Worm (Caenorhabditis elegans) whole organism, L3 larva: ENCODE data around the gene cht-4.

Source experiments
- R02D3.7 ChIP-seq: fragments of 150-350 bp; optimal IDR thresholded peaks from 2 replicates; lab custom pipeline; 2014; ENCODE audit warnings: missing biosample characterization, missing genetic modification characterization
- ceh-16 ChIP-seq: sonication (generic microtip); optimal IDR thresholded peaks from 2 replicates; lab custom pipeline; 2017; ENCODE audit warnings: missing biosample characterization, missing genetic modification characterization
- egl-27 ChIP-seq: sonication (generic microtip); optimal IDR thresholded peaks from 4 replicates; lab custom pipeline; 2017; ENCODE audit warnings: missing biosample characterization, missing genetic modification reagents, missing genetic modification characterization
- elt-3 ChIP-seq, 3 experiments: fragments of 150-350 bp in 1 of 3; sonication (generic microtip) in 2 of 3; optimal IDR thresholded peaks; 2 replicates in 2 of 3; 4 replicates in 1 of 3; lab custom pipeline; 2014 to 2017; ENCODE audit warnings: missing biosample characterization in 3 of 3, missing genetic modification characterization in 3 of 3
- fos-1 ChIP-seq: fragments of 150-350 bp; optimal IDR thresholded peaks from 2 replicates; lab custom pipeline; 2014; ENCODE audit warnings: missing biosample characterization, missing genetic modification characterization
- nhr-11 ChIP-seq: fragments of 150-350 bp; optimal IDR thresholded peaks from 2 replicates; lab custom pipeline; 2014; ENCODE audit warnings: missing biosample characterization, missing genetic modification characterization
- nhr-76 ChIP-seq: fragments of 150-350 bp; sonication (generic microtip); optimal IDR thresholded peaks from 5 replicates; lab custom pipeline; 2014; ENCODE audit warnings: missing biosample characterization, missing genetic modification characterization
- nhr-77 ChIP-seq: fragments of 150-350 bp; optimal IDR thresholded peaks from 2 replicates; lab custom pipeline; 2014; ENCODE audit warnings: missing biosample characterization, missing genetic modification characterization
- pha-4 ChIP-seq: fragments of 150-350 bp; optimal IDR thresholded peaks from 2 replicates; lab custom pipeline; 2014; ENCODE audit warnings: missing biosample characterization, missing genetic modification reagents, missing genetic modification characterization
- skn-1 ChIP-seq: fragments of 150-350 bp; optimal IDR thresholded peaks from 2 replicates; lab custom pipeline; 2014; ENCODE audit warnings: missing biosample characterization, missing genetic modification characterization
- unc-39 ChIP-seq: sonication (generic microtip); optimal IDR thresholded peaks from 4 replicates; lab custom pipeline; 2017; ENCODE audit warnings: missing biosample characterization, missing genetic modification characterization

ce11 chrIII:1619442-1619841, 37.8 kb downstream of the cht-4 start, which contains the start of gene hsp-60:
- TF ChIP-seq pha-4 (tag; lab: Kevin White, UChicago) (no peak), nhr-11 (tag; lab: Kevin White, UChicago) (no peak), elt-3 (tag; optimal IDR thresholded peaks at IDR 0.05; lab: Kevin White, UChicago) (no peak), ceh-16 (no peak), nhr-76 (tag; lab: Kevin White, UChicago) (no peak), R02D3.7 (no peak), nhr-77 (tag; lab: Kevin White, UChicago) (no peak), fos-1 (tag; lab: Kevin White, UChicago) (no peak), egl-27 (tag; lab: Kevin White, UChicago) (no peak), unc-39 (no peak), skn-1 (tag; lab: Kevin White, UChicago) (no peak)
